Worm (Caenorhabditis elegans): ENCODE results near the gene C29F7.1.
"Not testable (repeated sequence)": the region's sequence is repeated elsewhere in the genome, so short reads cannot be mapped to it uniquely, and the experiment has no call there.

- TF ChIP-seq flt-1 (GFP tag; IDR thresholded peaks at IDR 0.05) (peak; percentile 83), klf-2 (GFP tag; conservative IDR thresholded peaks at IDR 0.05) (0 out of 2 replicates have a peak, but pooled peaks have one; percentile 47), cog-1 (tag; optimal IDR thresholded peaks at IDR 0.05) (peak; percentile 55), ref-1 (GFP tag; conservative IDR thresholded peaks at IDR 0.05) (peak; percentile 68), ztf-23 (GFP tag; IDR thresholded peaks at IDR 0.05) (peak; percentile 92), T22C8.4 (GFP tag; IDR thresholded peaks at IDR 0.05) (peak; percentile 74), tab-1 (GFP tag; IDR thresholded peaks at IDR 0.05) (peak; percentile 87)
- TF ChIP-seq med-1 (GFP tag; optimal IDR thresholded peaks at IDR 0.05; ENCODE audit: insufficient read depth), result not testable (repeated sequence)
Observed at ce11 chrX:13448665-13449099, 38.9 kb downstream of the C29F7.1 start.
